Fruit fly (Drosophila melanogaster) whole organism, embryonic: Measurements from ENCODE around the gene CG15923.

Experiments
- Atf-2 ChIP-seq: fragments of 200-800 bp; sonication (Bioruptor generic); optimal IDR thresholded peaks from 2 replicates; lab custom pipeline; 2016; ENCODE audit warnings: missing biosample characterization, missing genetic modification characterization
- CG11093 ChIP-seq: fragments of 200-800 bp; sonication (Bioruptor generic); IDR thresholded peaks from 3 replicates; pipeline ENCODE4 v1.3.6; 2022; ENCODE audit warnings: missing biosample characterization, missing genetic modification characterization
- CG2120 ChIP-seq: fragments of 200-800 bp; sonication (Bioruptor generic); optimal IDR thresholded peaks from 3 replicates; lab custom pipeline; 2016; ENCODE audit warnings: missing biosample characterization, missing genetic modification characterization
- CG2889 ChIP-seq: fragments of 200-800 bp; sonication (Bioruptor generic); IDR thresholded peaks from 3 replicates; pipeline ENCODE4 v1.3.6; 2022; ENCODE audit warnings: missing biosample characterization, missing genetic modification characterization
- CG31224 ChIP-seq: fragments of 200-800 bp; sonication (Bioruptor generic); IDR thresholded peaks from 2 replicates; pipeline ENCODE4 v1.3.6; 2022; ENCODE audit warnings: missing biosample characterization, missing genetic modification characterization
- CG4854 ChIP-seq: fragments of 200-800 bp; sonication (Bioruptor generic); optimal IDR thresholded peaks from 2 replicates; lab custom pipeline; 2016; ENCODE audit warnings: missing biosample characterization, missing genetic modification characterization, inconsistent platforms
- CG6254 ChIP-seq: fragments of 200-800 bp; sonication (Bioruptor generic); optimal IDR thresholded peaks from 3 replicates; lab custom pipeline; 2017; ENCODE audit warnings: mild to moderate bottlenecking, missing biosample characterization, missing genetic modification reagents, missing genetic modification characterization
- CG7271 ChIP-seq: fragments of 200-800 bp; sonication (Bioruptor generic); optimal IDR thresholded peaks from 2 replicates; lab custom pipeline; 2018; ENCODE audit warnings: missing biosample characterization, mild to moderate bottlenecking, missing genetic modification characterization, moderate library complexity
- CG7556 ChIP-seq: fragments of 200-800 bp; sonication (Bioruptor generic); optimal IDR thresholded peaks from 2 replicates; lab custom pipeline; 2017; ENCODE audit warnings: missing biosample characterization, mild to moderate bottlenecking, missing genetic modification characterization
- CG7839 ChIP-seq: fragments of 200-800 bp; sonication (Bioruptor generic); optimal IDR thresholded peaks from 3 replicates; lab custom pipeline; 2018; ENCODE audit warnings: missing biosample characterization, mild to moderate bottlenecking, missing genetic modification characterization, moderate library complexity
- CG7928 ChIP-seq: fragments of 200-800 bp; sonication (Bioruptor generic); optimal IDR thresholded peaks from 2 replicates; lab custom pipeline; 2017; ENCODE audit warnings: missing biosample characterization, mild to moderate bottlenecking, missing genetic modification characterization
- CG8944 ChIP-seq: fragments of 200-800 bp; sonication (Bioruptor generic); optimal IDR thresholded peaks from 3 replicates; lab custom pipeline; 2016; ENCODE audit warnings: missing biosample characterization, missing genetic modification characterization
- CG9215 ChIP-seq: fragments of 200-800 bp; sonication (Bioruptor generic); IDR thresholded peaks from 2 replicates; pipeline ENCODE4 v1.3.6; 2022; ENCODE audit warnings: missing biosample characterization, missing genetic modification characterization
- CG9932 ChIP-seq: fragments of 200-800 bp; sonication (Bioruptor generic); IDR thresholded peaks from 2 replicates; pipeline ENCODE4 v1.3.6; 2022; ENCODE audit warnings: missing biosample characterization, missing genetic modification characterization
- Camta ChIP-seq: fragments of 200-800 bp; sonication (Bioruptor generic); optimal IDR thresholded peaks from 2 replicates; lab custom pipeline; 2016; ENCODE audit warnings: missing biosample characterization, missing genetic modification characterization
- Dip3 ChIP-seq: fragments of 200-800 bp; sonication (Bioruptor generic); optimal IDR thresholded peaks from 3 replicates; lab custom pipeline; 2016; ENCODE audit warnings: missing biosample characterization, missing genetic modification characterization
- Drgx ChIP-seq: fragments of 200-800 bp; sonication (Bioruptor generic); IDR thresholded peaks from 2 replicates; pipeline ENCODE4 v1.3.6; 2022; ENCODE audit warnings: missing biosample characterization, missing genetic modification characterization
- Gug ChIP-seq: fragments of 200-800 bp; sonication (Bioruptor generic); IDR thresholded peaks from 4 replicates; pipeline ENCODE4 v1.3.6; 2022; ENCODE audit warnings: missing biosample characterization, missing genetic modification characterization
- Hand ChIP-seq: fragments of 200-800 bp; sonication (Bioruptor generic); optimal IDR thresholded peaks from 2 replicates; lab custom pipeline; 2017; ENCODE audit warnings: mild to moderate bottlenecking, missing biosample characterization, missing genetic modification reagents, missing genetic modification characterization
- HmgD ChIP-seq: fragments of 200-800 bp; sonication (Bioruptor generic); optimal IDR thresholded peaks from 3 replicates; lab custom pipeline; 2016; ENCODE audit warnings: missing biosample characterization, missing genetic modification characterization
- HmgZ ChIP-seq: fragments of 200-800 bp; sonication (Bioruptor generic); optimal IDR thresholded peaks from 2 replicates; lab custom pipeline; 2018; ENCODE audit warnings: missing biosample characterization, mild to moderate bottlenecking, missing genetic modification characterization
- NC2β ChIP-seq: fragments of 200-800 bp; sonication (Bioruptor generic); optimal IDR thresholded peaks from 2 replicates; lab custom pipeline; 2016; ENCODE audit warnings: missing biosample characterization, missing genetic modification characterization
- Nf-YA ChIP-seq: fragments of 200-800 bp; sonication (Bioruptor generic); IDR thresholded peaks from 2 replicates; pipeline ENCODE4 v1.3.6; 2022; ENCODE audit warnings: missing biosample characterization, missing genetic modification characterization
- Opbp ChIP-seq: fragments of 200-800 bp; sonication (Bioruptor generic); IDR thresholded peaks from 3 replicates; pipeline ENCODE4 v1.3.6; 2022; ENCODE audit warnings: missing biosample characterization, missing genetic modification characterization; ENCODE audit not compliant: partially characterized antibody
- PHDP ChIP-seq: fragments of 200-800 bp; sonication (Bioruptor generic); optimal IDR thresholded peaks from 3 replicates; lab custom pipeline; 2018; ENCODE audit warnings: missing biosample characterization, mild to moderate bottlenecking, missing genetic modification characterization, moderate library complexity
- Poxn ChIP-seq: fragments of 200-800 bp; sonication (Bioruptor generic); IDR thresholded peaks from 2 replicates; pipeline ENCODE4 v1.3.6; 2022; ENCODE audit warnings: missing biosample characterization, missing genetic modification characterization
- Sox102F ChIP-seq: fragments of 200-800 bp; sonication (Bioruptor generic); optimal IDR thresholded peaks from 2 replicates; lab custom pipeline; 2018; ENCODE audit warnings: missing biosample characterization, mild to moderate bottlenecking, missing genetic modification characterization, moderate library complexity
- Sry-β ChIP-seq: fragments of 200-800 bp; sonication (Bioruptor generic); optimal IDR thresholded peaks from 2 replicates; lab custom pipeline; 2018; ENCODE audit warnings: missing biosample characterization, mild to moderate bottlenecking, missing genetic modification characterization, moderate library complexity
- Sry-δ ChIP-seq: fragments of 200-800 bp; sonication (Bioruptor generic); optimal IDR thresholded peaks from 2 replicates; lab custom pipeline; 2016; ENCODE audit warnings: missing biosample characterization, missing genetic modification characterization
- Stat92E ChIP-seq, 3 experiments: fragments of >200 bp in 2 of 3; fragments of 200-800 bp in 1 of 3; sonication (Bioruptor generic) in 1 of 3; optimal IDR thresholded peaks; 2 replicates each; lab custom pipeline; 2017 to 2019; ENCODE audit warnings: missing biosample characterization in 3 of 3, missing genetic modification characterization in 3 of 3, mild to moderate bottlenecking in 1 of 3, moderate library complexity in 1 of 3
- TFAM ChIP-seq: fragments of 200-800 bp; sonication (Bioruptor generic); optimal IDR thresholded peaks from 2 replicates; lab custom pipeline; 2017; ENCODE audit warnings: missing biosample characterization, missing genetic modification characterization, inconsistent platforms
- ara ChIP-seq: fragments of 200-800 bp; sonication (Bioruptor generic); IDR thresholded peaks from 2 replicates; pipeline ENCODE4 v1.3.6; 2022; ENCODE audit warnings: missing biosample characterization, missing genetic modification characterization
- cad ChIP-seq: fragments of >200 bp; optimal IDR thresholded peaks from 2 replicates; lab custom pipeline; 2017; ENCODE audit warnings: missing biosample characterization, missing genetic modification characterization
- chn ChIP-seq: fragments of 200-800 bp; sonication (Bioruptor generic); optimal IDR thresholded peaks from 2 replicates; lab custom pipeline; 2016; ENCODE audit warnings: missing biosample characterization, missing genetic modification characterization
- dimm ChIP-seq: fragments of 200-800 bp; sonication (Bioruptor generic); IDR thresholded peaks from 2 replicates; pipeline ENCODE4 v1.3.6; 2022; ENCODE audit warnings: missing biosample characterization, missing genetic modification characterization
- dm ChIP-seq: fragments of 200-800 bp; sonication (Bioruptor generic); optimal IDR thresholded peaks from 3 replicates; lab custom pipeline; 2016; ENCODE audit warnings: missing biosample characterization, missing genetic modification characterization
- fd102C ChIP-seq: fragments of 200-800 bp; sonication (Bioruptor generic); optimal IDR thresholded peaks from 2 replicates; lab custom pipeline; 2018; ENCODE audit warnings: missing biosample characterization, mild to moderate bottlenecking, missing genetic modification characterization, moderate library complexity
- ftz-f1 ChIP-seq: fragments of 200-800 bp; sonication (Bioruptor generic); optimal IDR thresholded peaks from 2 replicates; lab custom pipeline; 2016; ENCODE audit warnings: missing biosample characterization, missing genetic modification characterization
- gem ChIP-seq: fragments of 200-800 bp; sonication (Bioruptor generic); optimal IDR thresholded peaks from 2 replicates; lab custom pipeline; 2019; ENCODE audit warnings: missing biosample characterization, mild to moderate bottlenecking, missing genetic modification characterization, moderate library complexity
- h ChIP-seq: fragments of >200 bp; optimal IDR thresholded peaks from 2 replicates; lab custom pipeline; 2017
- ken ChIP-seq: fragments of 200-800 bp; sonication (Bioruptor generic); IDR thresholded peaks from 3 replicates; pipeline ENCODE4 v1.3.6; 2022; ENCODE audit warnings: missing biosample characterization, missing genetic modification characterization
- lola ChIP-seq, 3 experiments: fragments of >200 bp in 2 of 3; fragments of 200-800 bp in 1 of 3; sonication (Bioruptor generic) in 1 of 3; optimal IDR thresholded peaks; 2 replicates each; lab custom pipeline; 2017 to 2019; ENCODE audit warnings: missing biosample characterization in 3 of 3, missing genetic modification characterization in 3 of 3, mild to moderate bottlenecking in 1 of 3, moderate library complexity in 1 of 3
- mirr ChIP-seq: fragments of 200-800 bp; sonication (Bioruptor generic); optimal IDR thresholded peaks from 3 replicates; lab custom pipeline; 2018; ENCODE audit warnings: missing biosample characterization, mild to moderate bottlenecking, missing genetic modification characterization
- otp ChIP-seq: fragments of 200-800 bp; sonication (Bioruptor generic); IDR thresholded peaks from 3 replicates; pipeline ENCODE4, ENCODE4 v1.3.6; 2022; ENCODE audit warnings: missing biosample characterization, missing genetic modification characterization
- phol ChIP-seq: fragments of 200-800 bp; sonication (Bioruptor generic); optimal IDR thresholded peaks from 3 replicates; lab custom pipeline; 2018; ENCODE audit warnings: missing biosample characterization, mild to moderate bottlenecking, missing genetic modification characterization, moderate library complexity
- ro ChIP-seq: fragments of 200-800 bp; sonication (Bioruptor generic); IDR thresholded peaks from 2 replicates; pipeline ENCODE4 v1.3.6; 2022; ENCODE audit warnings: missing biosample characterization, missing genetic modification characterization
- slbo ChIP-seq: fragments of 200-800 bp; sonication (Bioruptor generic); IDR thresholded peaks from 2 replicates; pipeline ENCODE4 v1.3.6; 2022; ENCODE audit warnings: missing biosample characterization, missing genetic modification characterization
- slp2 ChIP-seq: fragments of 200-800 bp; sonication (Bioruptor generic); optimal IDR thresholded peaks from 2 replicates; lab custom pipeline; 2016; ENCODE audit warnings: missing biosample characterization, missing genetic modification characterization
- stwl ChIP-seq: fragments of 200-800 bp; sonication (Bioruptor generic); optimal IDR thresholded peaks from 3 replicates; lab custom pipeline; 2018; ENCODE audit warnings: missing biosample characterization, mild to moderate bottlenecking, missing genetic modification characterization, moderate library complexity
- sug ChIP-seq: fragments of 200-800 bp; optimal IDR thresholded peaks from 2 replicates; lab custom pipeline; 2019; ENCODE audit warnings: missing biosample characterization, mild to moderate bottlenecking, missing genetic modification characterization, moderate library complexity
- tup ChIP-seq: fragments of 200-800 bp; sonication (Bioruptor generic); optimal IDR thresholded peaks from 2 replicates; lab custom pipeline; 2016; ENCODE audit warnings: missing biosample characterization, mild to moderate bottlenecking, missing genetic modification characterization, moderate library complexity

Gene CG15923

dm6 chr3R:20633984-20634446 lies 17.3 kb upstream of the CG15923 start (continued):
- peak; percentile 52 for TF ChIP-seq ara (GFP tag; lab: Robert Waterston, UW)
- peak; percentile 61 for TF ChIP-seq CG9215 (GFP tag; lab: Robert Waterston, UW)
- TF ChIP-seq NC2β (GFP tag; lab: Kevin White, UChicago), result peak; percentile 47
- TF ChIP-seq Sry-β, result no peak
- no peak for TF ChIP-seq ro
- 0 out of 3 replicates have a peak, but pooled peaks have one; percentile 11 for TF ChIP-seq CG2889
- no peak for TF ChIP-seq CG7271 (tag; lab: Kevin White, UChicago)
- peak; percentile 28 for TF ChIP-seq Hand (GFP tag; lab: Kevin White, UChicago)
- TF ChIP-seq lola (GFP tag; optimal IDR thresholded peaks at IDR 0.05; lab: Kevin White, UChicago), result no peak
- no peak for TF ChIP-seq Poxn (GFP tag; lab: Robert Waterston, UW)
- TF ChIP-seq CG4854, result peak; percentile 16
- peak in 1 of 3 experiments; percentile 10 for TF ChIP-seq Stat92E (GFP tag; optimal IDR thresholded peaks at IDR 0.05; lab: Kevin White, UChicago)
- no peak for TF ChIP-seq gem (tag; lab: Kevin White, UChicago)
- TF ChIP-seq slp2 (GFP tag; lab: Kevin White, UChicago), result peak; percentile 64
- peak; percentile 73 for TF ChIP-seq slbo (GFP tag; lab: Robert Waterston, UW)
- TF ChIP-seq Nf-YA (GFP tag; lab: Robert Waterston, UW), result 0 out of 2 replicates have a peak, but pooled peaks have one; percentile 11
- TF ChIP-seq h (lab: Kevin White, UChicago), result no peak
- TF ChIP-seq CG7839 (tag; lab: Kevin White, UChicago), result no peak
- 0 out of 3 replicates have a peak, but pooled peaks have one; percentile 39 for TF ChIP-seq CG11093 (GFP tag; lab: Robert Waterston, UW)
- no peak for TF ChIP-seq TFAM
- no peak for TF ChIP-seq PHDP
- no peak for TF ChIP-seq stwl (tag; lab: Kevin White, UChicago)
- 0 out of 2 replicates have a peak, but pooled peaks have one; percentile 13 for TF ChIP-seq dimm (GFP tag; lab: Robert Waterston, UW)
- no peak for TF ChIP-seq Sox102F (GFP tag; lab: Kevin White, UChicago)
- TF ChIP-seq CG31224 (GFP tag; lab: Robert Waterston, UW), result peak; percentile 47; the same call in 1 of the 2 replicates
- TF ChIP-seq Opbp (GFP tag; lab: Robert Waterston, UW), result no peak
- peak; percentile 64 for TF ChIP-seq Drgx
- peak; percentile 87 for TF ChIP-seq ftz-f1 (GFP tag; lab: Kevin White, UChicago)
- TF ChIP-seq HmgD (GFP tag; lab: Kevin White, UChicago), result no peak
- TF ChIP-seq otp (GFP tag; lab: Robert Waterston, UW), result 0 out of 3 replicates have a peak, but pooled peaks have one; percentile 36
- TF ChIP-seq CG8944 (GFP tag; lab: Kevin White, UChicago), result peak; percentile 78
- TF ChIP-seq phol (tag; lab: Kevin White, UChicago), result no peak
- TF ChIP-seq cad (GFP tag; lab: Kevin White, UChicago), result no peak
- TF ChIP-seq chn (GFP tag; lab: Kevin White, UChicago), result peak; percentile 66
- peak; percentile 38 for TF ChIP-seq Atf-2 (GFP tag; lab: Kevin White, UChicago)
- peak; percentile 48; the same call in 2 of the 4 replicates for TF ChIP-seq Gug (GFP tag; lab: Robert Waterston, UW)
- TF ChIP-seq HmgZ, result peak; percentile 80
- TF ChIP-seq dm (GFP tag; lab: Kevin White, UChicago), result peak; percentile 54
- peak; percentile 69; the same call in 2 of the 3 replicates for TF ChIP-seq ken (GFP tag; lab: Robert Waterston, UW)
- TF ChIP-seq mirr (GFP tag; lab: Kevin White, UChicago), result no peak
- TF ChIP-seq Sry-δ (GFP tag; lab: Kevin White, UChicago), result peak; percentile 64
- no peak for TF ChIP-seq CG7928 (GFP tag; lab: Kevin White, UChicago)
- TF ChIP-seq Dip3 (GFP tag; lab: Kevin White, UChicago), result peak; percentile 46
- peak; percentile 85 for TF ChIP-seq CG2120 (GFP tag; lab: Kevin White, UChicago)
- TF ChIP-seq CG6254 (GFP tag; lab: Kevin White, UChicago), result no peak
- peak; percentile 41 for TF ChIP-seq Camta (GFP tag; lab: Kevin White, UChicago)
- peak; percentile 20 for TF ChIP-seq CG7556 (GFP tag; lab: Kevin White, UChicago)
- TF ChIP-seq CG9932 (GFP tag; lab: Robert Waterston, UW), result peak; percentile 75
- peak; percentile 9 for TF ChIP-seq tup (GFP tag; lab: Kevin White, UChicago)
- TF ChIP-seq fd102C, result no peak
- TF ChIP-seq sug, result peak; percentile 85
